Fruit fly (Drosophila melanogaster): ENCODE data around the gene akirin.

DNA sequence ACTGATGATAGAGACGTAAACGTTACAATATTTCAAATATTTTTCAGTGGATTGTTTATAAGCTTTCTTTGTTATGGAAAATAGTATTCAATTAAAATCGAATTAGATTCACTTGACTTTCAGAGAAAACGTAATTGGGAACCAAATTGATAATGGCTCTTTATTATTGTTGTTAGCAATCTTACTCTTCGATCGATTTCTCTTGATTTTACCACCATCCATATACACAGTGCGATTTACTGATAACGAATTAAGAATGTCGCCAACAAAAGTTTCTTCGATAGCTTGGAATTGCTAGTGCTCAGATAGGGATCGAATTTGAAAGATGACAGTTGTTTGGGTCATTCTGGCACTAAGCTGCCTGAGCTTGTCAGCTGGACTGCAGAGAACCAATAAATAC is 30.1 kb downstream of the akirin start, which contains the start of gene CG18417:
- TF ChIP-seq pan (optimal IDR thresholded peaks at IDR 0.05) (no peak), tai (GFP tag; optimal IDR thresholded peaks at IDR 0.05) (no peak), psq (GFP tag; optimal IDR thresholded peaks at IDR 0.05) (no peak), Hr83 (GFP tag; optimal IDR thresholded peaks at IDR 0.05; ENCODE audit: poor library complexity, severe bottlenecking) (no peak), dl (GFP tag; optimal IDR thresholded peaks at IDR 0.05; ENCODE audit: insufficient read depth in 1 of 2, partially characterized antibody in 2 of 2) (no peak), usp (GFP tag; optimal IDR thresholded peaks at IDR 0.05) (no peak)

Data from whole organism, wandering third instar larva.